Fruit fly (Drosophila melanogaster): ENCODE measurements around the gene dsb.

The dsb gene

DNA sequence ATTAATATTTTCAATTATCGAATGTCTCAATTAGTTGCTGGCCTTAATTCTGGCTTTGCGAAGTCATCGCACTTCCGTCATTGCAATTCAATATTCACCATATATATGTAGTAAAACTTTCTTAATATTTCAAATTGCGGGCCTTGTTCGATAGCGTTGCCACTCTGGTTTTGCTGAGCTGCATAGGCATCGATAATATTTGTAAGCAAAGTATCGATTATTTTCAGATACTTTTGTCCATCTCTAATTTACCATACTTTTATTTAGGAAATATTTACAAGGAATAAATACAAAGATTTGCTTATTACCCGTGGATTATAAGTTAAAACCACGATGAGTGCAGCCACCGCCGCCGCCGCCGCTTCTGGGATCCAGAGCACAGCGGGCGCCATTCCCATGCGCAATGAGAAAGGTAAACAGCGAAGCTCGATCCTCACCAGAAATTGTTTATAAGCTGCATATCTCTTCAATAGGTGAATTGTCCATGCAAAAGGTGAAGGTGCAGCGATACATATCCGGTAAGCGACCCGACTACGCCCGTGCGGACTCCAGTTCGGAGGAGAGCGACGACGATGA is 30.9 kb upstream of the dsb start, which contains the start of gene Mfap1 (continued):
- TF ChIP-seq CG16813 (GFP tag; IDR thresholded peaks at IDR 0.05; ENCODE audit: partially characterized antibody), result peak; percentile 73
- TF ChIP-seq hth (optimal IDR thresholded peaks at IDR 0.05), result no peak
- no peak for TF ChIP-seq CG12155 (GFP tag; optimal IDR thresholded peaks at IDR 0.05)
- no peak for TF ChIP-seq slp2 (GFP tag; optimal IDR thresholded peaks at IDR 0.05)
- no peak for TF ChIP-seq CG5245 (GFP tag; optimal IDR thresholded peaks at IDR 0.05)
- TF ChIP-seq Xbp1 (GFP tag; optimal IDR thresholded peaks at IDR 0.05), result no peak
- TF ChIP-seq lov (optimal IDR thresholded peaks at IDR 0.05), result no peak
- TF ChIP-seq lov (GFP tag; IDR thresholded peaks at IDR 0.05), result no peak
- no peak for TF ChIP-seq wor (GFP tag; IDR thresholded peaks at IDR 0.05)
- no peak for TF ChIP-seq B-H2 (GFP tag; optimal IDR thresholded peaks at IDR 0.05)
- TF ChIP-seq Camta (GFP tag; optimal IDR thresholded peaks at IDR 0.05), result no peak
- peak; percentile 77 for TF ChIP-seq unc-4 (GFP tag; IDR thresholded peaks at IDR 0.05; ENCODE audit: partially characterized antibody)
- no peak for TF ChIP-seq CkIIα-i1 (GFP tag; IDR thresholded peaks at IDR 0.05)
- no peak for TF ChIP-seq Hsf (GFP tag; optimal IDR thresholded peaks at IDR 0.05)
- peak; percentile 85 for TF ChIP-seq CG13287 (GFP tag; IDR thresholded peaks at IDR 0.05; ENCODE audit: partially characterized antibody)
- no peak for TF ChIP-seq CG4424 (GFP tag; optimal IDR thresholded peaks at IDR 0.05)
- no peak for TF ChIP-seq kay (GFP tag; optimal IDR thresholded peaks at IDR 0.05)
- TF ChIP-seq Neu2 (GFP tag; optimal IDR thresholded peaks at IDR 0.05; ENCODE audit: borderline replicate concordance), result no peak
- TF ChIP-seq zf30C (GFP tag; optimal IDR thresholded peaks at IDR 0.05), result no peak
- no peak for TF ChIP-seq sug (tag; optimal IDR thresholded peaks at IDR 0.05)
- no peak for TF ChIP-seq CG1647 (GFP tag; optimal IDR thresholded peaks at IDR 0.05)
- TF ChIP-seq CG12391 (tag; optimal IDR thresholded peaks at IDR 0.05), result no peak
- no peak for TF ChIP-seq pan (optimal IDR thresholded peaks at IDR 0.05)
- no peak for TF ChIP-seq pan (GFP tag; optimal IDR thresholded peaks at IDR 0.05 in 1 of 2, IDR thresholded peaks at IDR 0.05 in 1 of 2)
- TF ChIP-seq gro (GFP tag; optimal IDR thresholded peaks at IDR 0.05), result peak; percentile 5
- no peak for TF ChIP-seq h (optimal IDR thresholded peaks at IDR 0.05)
- TF ChIP-seq CG3847 (GFP tag; IDR thresholded peaks at IDR 0.05), result peak; percentile 24; the same call in 1 of the 2 replicates
- peak; percentile 80 for TF ChIP-seq Dref (GFP tag; IDR thresholded peaks at IDR 0.05)
- TF ChIP-seq CG7786 (GFP tag; optimal IDR thresholded peaks at IDR 0.05), result no peak
- peak; percentile 44; the same call in 1 of the 4 replicates for TF ChIP-seq Gug (GFP tag; IDR thresholded peaks at IDR 0.05)
- TF ChIP-seq sens (GFP tag), result peak; percentile 87
- TF ChIP-seq CG18599 (GFP tag; optimal IDR thresholded peaks at IDR 0.05), result no peak
- TF ChIP-seq GATAe (GFP tag; conservative IDR thresholded peaks at IDR 0.05), result no peak
- TF ChIP-seq Side (GFP tag; optimal IDR thresholded peaks at IDR 0.05), result no peak
- TF ChIP-seq CG18262 (tag; optimal IDR thresholded peaks at IDR 0.05), result no peak
- no peak for TF ChIP-seq rib (GFP tag; IDR thresholded peaks at IDR 0.05)
- no peak for TF ChIP-seq CG8944 (GFP tag; optimal IDR thresholded peaks at IDR 0.05)
- no peak for TF ChIP-seq Poxn (GFP tag; IDR thresholded peaks at IDR 0.05)
- peak; percentile 84 for TF ChIP-seq Sry-δ (GFP tag; optimal IDR thresholded peaks at IDR 0.05)
- no peak for TF ChIP-seq ara (GFP tag; IDR thresholded peaks at IDR 0.05)
- TF ChIP-seq Lhr (GFP tag; optimal IDR thresholded peaks at IDR 0.05), result no peak
- TF ChIP-seq seq (GFP tag; IDR thresholded peaks at IDR 0.05), result no peak
- no peak for TF ChIP-seq TFAM (GFP tag; optimal IDR thresholded peaks at IDR 0.05)
- TF ChIP-seq disco-r (GFP tag; optimal IDR thresholded peaks at IDR 0.05), result no peak
- no peak for TF ChIP-seq Awh (GFP tag; IDR thresholded peaks at IDR 0.05)
- TF ChIP-seq CG10543 (GFP tag; optimal IDR thresholded peaks at IDR 0.05), result no peak
- no peak for TF ChIP-seq CG10979 (tag; optimal IDR thresholded peaks at IDR 0.05)
- TF ChIP-seq CG6175 (GFP tag; IDR thresholded peaks at IDR 0.05), result no peak
- TF ChIP-seq ftz-f1 (GFP tag; optimal IDR thresholded peaks at IDR 0.05), result no peak
- TF ChIP-seq CG6689 (GFP tag; IDR thresholded peaks at IDR 0.05), result no peak
- no peak for TF ChIP-seq repo (GFP tag; optimal IDR thresholded peaks at IDR 0.05)
- no peak for TF ChIP-seq cwo (GFP tag; optimal IDR thresholded peaks at IDR 0.05)
- 0 out of 2 replicates have a peak, but pooled peaks have one; percentile 15 for TF ChIP-seq ato (GFP tag; IDR thresholded peaks at IDR 0.05; ENCODE audit: partially characterized antibody)

Measured in whole organism, embryonic.